Fruit fly (Drosophila melanogaster) whole organism, embryonic: Measurements from ENCODE around the gene Sclp.

Experiments used
- Abd-B ChIP-seq: fragments of 200-800 bp; sonication (Bioruptor generic); optimal IDR thresholded peaks from 2 replicates; lab custom pipeline; 2018; ENCODE audit warnings: missing biosample characterization, mild to moderate bottlenecking, missing genetic modification characterization, moderate library complexity
- Atf6 ChIP-seq: fragments of 200-800 bp; sonication (Bioruptor generic); IDR thresholded peaks from 2 replicates; pipeline ENCODE4 v1.3.6; 2022; ENCODE audit warnings: missing biosample characterization, missing genetic modification characterization
- Bteb2 ChIP-seq: fragments of 200-800 bp; sonication (Bioruptor generic); optimal IDR thresholded peaks from 2 replicates; lab custom pipeline; 2016; ENCODE audit warnings: missing biosample characterization, missing genetic modification characterization
- CG10654 ChIP-seq: fragments of 200-800 bp; sonication (Bioruptor generic); optimal IDR thresholded peaks from 2 replicates; lab custom pipeline; 2016; ENCODE audit warnings: missing biosample characterization, missing genetic modification characterization
- CG12769 ChIP-seq: fragments of 200-800 bp; sonication (Bioruptor generic); optimal IDR thresholded peaks from 2 replicates; lab custom pipeline; 2019; ENCODE audit warnings: missing biosample characterization, mild to moderate bottlenecking, missing genetic modification characterization, moderate library complexity
- CG17186 ChIP-seq: fragments of 200-800 bp; sonication (Bioruptor generic); optimal IDR thresholded peaks from 3 replicates; lab custom pipeline; 2017; ENCODE audit warnings: missing biosample characterization, missing genetic modification reagents, missing genetic modification characterization
- CG17328 ChIP-seq: fragments of 200-800 bp; sonication (Bioruptor generic); IDR thresholded peaks from 2 replicates; pipeline ENCODE4 v1.3.6; 2022; ENCODE audit warnings: missing biosample characterization, missing genetic modification characterization
- CG18764 ChIP-seq: fragments of 200-800 bp; sonication (Bioruptor generic); optimal IDR thresholded peaks from 3 replicates; lab custom pipeline; 2016; ENCODE audit warnings: missing biosample characterization, missing genetic modification characterization
- CG2129 ChIP-seq: fragments of 200-800 bp; sonication (Bioruptor generic); IDR thresholded peaks from 2 replicates; pipeline ENCODE4 v1.3.6; 2022; ENCODE audit warnings: missing biosample characterization, missing genetic modification characterization; ENCODE audit not compliant: partially characterized antibody
- CG2199 ChIP-seq: fragments of 200-800 bp; sonication (Bioruptor generic); IDR thresholded peaks from 3 replicates; pipeline ENCODE4 v1.3.6; 2022; ENCODE audit warnings: missing biosample characterization, missing genetic modification characterization
- CG30431 ChIP-seq: fragments of 200-800 bp; sonication (Bioruptor generic); optimal IDR thresholded peaks from 2 replicates; lab custom pipeline; 2017; ENCODE audit warnings: missing biosample characterization, missing genetic modification characterization
- CG4617 ChIP-seq: fragments of 200-800 bp; sonication (Bioruptor generic); optimal IDR thresholded peaks from 3 replicates; lab custom pipeline; 2016; ENCODE audit warnings: missing biosample characterization, missing genetic modification characterization, borderline replicate concordance
- CG4730 ChIP-seq: fragments of 200-800 bp; sonication (Bioruptor generic); IDR thresholded peaks from 2 replicates; pipeline ENCODE4 v1.3.6; 2022; ENCODE audit warnings: missing biosample characterization, missing genetic modification characterization
- CG4820 ChIP-seq: fragments of 200-800 bp; sonication (Bioruptor generic); optimal IDR thresholded peaks from 3 replicates; lab custom pipeline; 2016; ENCODE audit warnings: missing biosample characterization, missing genetic modification characterization
- CG6654 ChIP-seq: fragments of 200-800 bp; sonication (Bioruptor generic); optimal IDR thresholded peaks from 2 replicates; lab custom pipeline; 2017; ENCODE audit warnings: missing biosample characterization, mild to moderate bottlenecking, missing genetic modification characterization
- CG7987 ChIP-seq: fragments of 200-800 bp; sonication (Bioruptor generic); optimal IDR thresholded peaks from 2 replicates; lab custom pipeline; 2018; ENCODE audit warnings: missing biosample characterization, mild to moderate bottlenecking, missing genetic modification characterization, moderate library complexity
- CG8089 ChIP-seq: fragments of 200-800 bp; sonication (Bioruptor generic); optimal IDR thresholded peaks from 3 replicates; lab custom pipeline; 2016; ENCODE audit warnings: missing biosample characterization, missing genetic modification characterization
- CG8388 ChIP-seq: fragments of 200-800 bp; sonication (Bioruptor generic); optimal IDR thresholded peaks from 2 replicates; lab custom pipeline; 2019; ENCODE audit warnings: missing biosample characterization, mild to moderate bottlenecking, missing genetic modification characterization, moderate library complexity
- CG9215 ChIP-seq: fragments of 200-800 bp; sonication (Bioruptor generic); IDR thresholded peaks from 2 replicates; pipeline ENCODE4 v1.3.6; 2022; ENCODE audit warnings: missing biosample characterization, missing genetic modification characterization
- CG9437 ChIP-seq: fragments of 200-800 bp; sonication (Bioruptor generic); optimal IDR thresholded peaks from 2 replicates; lab custom pipeline; 2018; ENCODE audit warnings: missing biosample characterization, mild to moderate bottlenecking, missing genetic modification characterization
- Doc2 ChIP-seq: fragments of 200-800 bp; sonication (Bioruptor generic); IDR thresholded peaks from 2 replicates; pipeline ENCODE4 v1.3.6; 2022; ENCODE audit warnings: missing biosample characterization, missing genetic modification characterization
- Dref ChIP-seq: fragments of 200-800 bp; sonication (Bioruptor generic); IDR thresholded peaks from 2 replicates; pipeline ENCODE4 v1.3.6; 2022; ENCODE audit warnings: missing biosample characterization, missing genetic modification characterization
- ERR ChIP-seq: fragments of 200-800 bp; sonication (Bioruptor generic); optimal IDR thresholded peaks from 2 replicates; lab custom pipeline; 2016; ENCODE audit warnings: missing biosample characterization, missing genetic modification characterization
- Ets97D ChIP-seq: fragments of 200-800 bp; sonication (Bioruptor generic); optimal IDR thresholded peaks from 3 replicates; lab custom pipeline; 2016; ENCODE audit warnings: missing biosample characterization, missing genetic modification characterization
- Fer1 ChIP-seq: fragments of 200-800 bp; sonication (Bioruptor generic); optimal IDR thresholded peaks from 2 replicates; lab custom pipeline; 2017; ENCODE audit warnings: missing biosample characterization, mild to moderate bottlenecking, missing genetic modification characterization
- GATAe ChIP-seq: fragments of 200-800 bp; sonication (Bioruptor generic); conservative IDR thresholded peaks from 2 replicates; pipeline ENCODE4 v1.3.6; 2022; ENCODE audit warnings: missing biosample characterization, missing genetic modification characterization
- Kr ChIP-seq: fragments of 200-800 bp; sonication (Bioruptor generic); optimal IDR thresholded peaks from 2 replicates; lab custom pipeline; 2017; ENCODE audit warnings: missing biosample characterization, mild to moderate bottlenecking, missing genetic modification characterization
- Meics ChIP-seq: fragments of 200-800 bp; sonication (Bioruptor generic); optimal IDR thresholded peaks from 2 replicates; lab custom pipeline; 2017; ENCODE audit warnings: missing biosample characterization, mild to moderate bottlenecking, missing genetic modification characterization
- NK7.1 ChIP-seq: fragments of 200-800 bp; sonication (Bioruptor generic); optimal IDR thresholded peaks from 3 replicates; lab custom pipeline; 2016; ENCODE audit warnings: missing biosample characterization, missing genetic modification characterization
- Pdp1 ChIP-seq, 2 experiments: fragments of 200-800 bp; sonication (Bioruptor generic); optimal IDR thresholded peaks; 3 replicates each; lab custom pipeline; 2016; ENCODE audit warnings: missing biosample characterization in 2 of 2, missing genetic modification characterization in 2 of 2, mild to moderate bottlenecking in 1 of 2, moderate library complexity in 1 of 2
- Rfx ChIP-seq: fragments of 200-800 bp; sonication (Bioruptor generic); IDR thresholded peaks from 2 replicates; pipeline ENCODE4 v1.3.6; 2022; ENCODE audit warnings: missing biosample characterization, missing genetic modification characterization
- Six4 ChIP-seq: fragments of 200-800 bp; sonication (Bioruptor generic); optimal IDR thresholded peaks from 2 replicates; lab custom pipeline; 2016; ENCODE audit warnings: missing biosample characterization, missing genetic modification characterization
- Spps ChIP-seq: fragments of 200-800 bp; sonication (Bioruptor generic); optimal IDR thresholded peaks from 2 replicates; lab custom pipeline; 2018; ENCODE audit warnings: missing biosample characterization, mild to moderate bottlenecking, missing genetic modification characterization
- amos ChIP-seq: fragments of 200-800 bp; sonication (Bioruptor generic); IDR thresholded peaks from 2 replicates; pipeline ENCODE4 v1.3.6; 2022; ENCODE audit warnings: missing biosample characterization, missing genetic modification characterization; ENCODE audit not compliant: partially characterized antibody
- br ChIP-seq: fragments of >200 bp; optimal IDR thresholded peaks from 2 replicates; lab custom pipeline; 2017
- fd64A ChIP-seq: fragments of 200-800 bp; sonication (Bioruptor generic); optimal IDR thresholded peaks from 3 replicates; lab custom pipeline; 2018; ENCODE audit warnings: missing biosample characterization, mild to moderate bottlenecking, missing genetic modification characterization
- ftz-f1 ChIP-seq: fragments of 200-800 bp; sonication (Bioruptor generic); optimal IDR thresholded peaks from 2 replicates; lab custom pipeline; 2016; ENCODE audit warnings: missing biosample characterization, missing genetic modification characterization
- gce ChIP-seq: fragments of 200-800 bp; sonication (Bioruptor generic); IDR thresholded peaks from 3 replicates; pipeline ENCODE4 v1.3.6; 2022; ENCODE audit warnings: missing biosample characterization, missing genetic modification characterization
- grau ChIP-seq: fragments of 200-800 bp; optimal IDR thresholded peaks from 3 replicates; lab custom pipeline; 2019; ENCODE audit warnings: missing biosample characterization, mild to moderate bottlenecking, missing genetic modification characterization, moderate library complexity
- ind ChIP-seq: fragments of 200-800 bp; sonication (Bioruptor generic); optimal IDR thresholded peaks from 3 replicates; lab custom pipeline; 2016; ENCODE audit warnings: missing biosample characterization, missing genetic modification characterization
- maf-S ChIP-seq: fragments of 200-800 bp; sonication (Bioruptor generic); optimal IDR thresholded peaks from 2 replicates; lab custom pipeline; 2016; ENCODE audit warnings: missing biosample characterization, missing genetic modification characterization
- nerfin-2 ChIP-seq: fragments of 200-800 bp; sonication (Bioruptor generic); IDR thresholded peaks from 2 replicates; pipeline ENCODE4 v1.3.6; 2022; ENCODE audit warnings: missing biosample characterization, missing genetic modification characterization; ENCODE audit not compliant: partially characterized antibody
- onecut ChIP-seq: fragments of 200-800 bp; sonication (Bioruptor generic); IDR thresholded peaks from 2 replicates; pipeline ENCODE4 v1.3.6; 2022; ENCODE audit warnings: missing biosample characterization, missing genetic modification characterization
- pnt ChIP-seq: fragments of 200-800 bp; sonication (Bioruptor generic); optimal IDR thresholded peaks from 3 replicates; lab custom pipeline; 2016; ENCODE audit warnings: missing biosample characterization, missing genetic modification characterization
- scrt ChIP-seq: fragments of 200-800 bp; sonication (Bioruptor generic); optimal IDR thresholded peaks from 2 replicates; lab custom pipeline; 2018; ENCODE audit warnings: missing biosample characterization, mild to moderate bottlenecking, missing genetic modification characterization, moderate library complexity
- stc ChIP-seq: fragments of 200-800 bp; sonication (Bioruptor generic); IDR thresholded peaks from 2 replicates; pipeline ENCODE4 v1.3.6; 2022; ENCODE audit warnings: missing biosample characterization, missing genetic modification characterization
- tgo ChIP-seq: fragments of 200-800 bp; sonication (Bioruptor generic); IDR thresholded peaks from 3 replicates; pipeline ENCODE4 v1.3.6; 2022; ENCODE audit warnings: missing biosample characterization, missing genetic modification characterization
- tll ChIP-seq, 2 experiments: fragments of 200-800 bp in 1 of 2; fragments of >200 bp in 1 of 2; sonication (Bioruptor generic) in 1 of 2; optimal IDR thresholded peaks; 2 replicates each; lab custom pipeline; 2017 to 2019; ENCODE audit warnings: missing biosample characterization in 2 of 2, missing genetic modification characterization in 2 of 2, mild to moderate bottlenecking in 1 of 2, moderate library complexity in 1 of 2
- vfl ChIP-seq: fragments of 200-800 bp; sonication (Bioruptor generic); optimal IDR thresholded peaks from 2 replicates; lab custom pipeline; 2016; ENCODE audit warnings: missing biosample characterization, missing genetic modification characterization
- vnd ChIP-seq: fragments of 200-800 bp; sonication (Bioruptor generic); IDR thresholded peaks from 3 replicates; pipeline ENCODE4 v1.3.6; 2022; ENCODE audit warnings: missing biosample characterization, missing genetic modification characterization; ENCODE audit not compliant: partially characterized antibody
- z ChIP-seq: fragments of 200-800 bp; sonication (Bioruptor generic); IDR thresholded peaks from 3 replicates; pipeline ENCODE4 v1.3.6; 2022; ENCODE audit warnings: missing biosample characterization, missing genetic modification characterization

Sclp gene

dm6 chrX:11920959-11921358 is 3.5 kb downstream of the Sclp start (continued):
- peak; percentile 92 for TF ChIP-seq Fer1 (GFP tag; lab: Kevin White, UChicago)
- peak; percentile 63 for TF ChIP-seq pnt (GFP tag; lab: Kevin White, UChicago)
- no peak for TF ChIP-seq ftz-f1
- TF ChIP-seq Doc2 (GFP tag; lab: Robert Waterston, UW): no peak; the same call in 1 of the 2 replicates
- TF ChIP-seq stc (GFP tag; lab: Robert Waterston, UW): peak; percentile 86
- TF ChIP-seq GATAe (GFP tag; lab: Robert Waterston, UW): peak; percentile 64; the same call in 1 of the 2 replicates
- peak; percentile 81 for TF ChIP-seq Six4 (GFP tag; lab: Kevin White, UChicago)
- TF ChIP-seq tll (GFP tag; optimal IDR thresholded peaks at IDR 0.05; lab: Kevin White, UChicago): no peak
- no peak for TF ChIP-seq CG2129 (GFP tag; lab: Robert Waterston, UW)
- TF ChIP-seq CG9437 (GFP tag; lab: Kevin White, UChicago): peak; percentile 85
- peak; percentile 93 for TF ChIP-seq grau (tag; lab: Kevin White, UChicago)
- TF ChIP-seq Spps (tag; lab: Kevin White, UChicago): peak; percentile 84
- peak; percentile 49 for TF ChIP-seq CG30431
- peak; percentile 68 to 77 for TF ChIP-seq Pdp1 (GFP tag; optimal IDR thresholded peaks at IDR 0.05; lab: Kevin White, UChicago)
- TF ChIP-seq ind: peak; percentile 82
- peak; percentile 74; the same call in 2 of the 3 replicates for TF ChIP-seq gce (GFP tag; lab: Robert Waterston, UW)
- TF ChIP-seq CG4820 (GFP tag; lab: Kevin White, UChicago): peak; percentile 76
- peak; percentile 56 for TF ChIP-seq ERR (GFP tag; lab: Kevin White, UChicago)
- peak; percentile 87 for TF ChIP-seq scrt (GFP tag; lab: Kevin White, UChicago)
- TF ChIP-seq Atf6 (GFP tag; lab: Robert Waterston, UW): peak; percentile 92
- TF ChIP-seq onecut (GFP tag; lab: Robert Waterston, UW): peak; percentile 77
- peak; percentile 26 for TF ChIP-seq Ets97D (GFP tag; lab: Kevin White, UChicago)
- no peak for TF ChIP-seq br (lab: Kevin White, UChicago)
- peak; percentile 88 for TF ChIP-seq Meics
- TF ChIP-seq NK7.1 (GFP tag; lab: Kevin White, UChicago): peak; percentile 60
- TF ChIP-seq z (GFP tag; lab: Robert Waterston, UW): 0 out of 3 replicates have a peak, but pooled peaks have one; percentile 18
- TF ChIP-seq CG8388: peak; percentile 90
- TF ChIP-seq vfl: peak; percentile 12
- no peak for TF ChIP-seq nerfin-2 (GFP tag; lab: Robert Waterston, UW)
- TF ChIP-seq CG8089 (GFP tag; lab: Kevin White, UChicago): peak; percentile 42
- TF ChIP-seq Rfx (GFP tag; lab: Robert Waterston, UW): peak; percentile 89
- TF ChIP-seq fd64A (GFP tag; lab: Kevin White, UChicago): peak; percentile 71
- peak; percentile 61 for TF ChIP-seq Bteb2 (GFP tag; lab: Kevin White, UChicago)
- TF ChIP-seq Dref: no peak
- TF ChIP-seq CG9215 (GFP tag; lab: Robert Waterston, UW): peak; percentile 86
- TF ChIP-seq Kr (GFP tag; lab: Kevin White, UChicago): no peak
- TF ChIP-seq CG4617: peak; percentile 46
- peak; percentile 82 for TF ChIP-seq CG17328 (GFP tag; lab: Robert Waterston, UW)
- no peak for TF ChIP-seq vnd
- TF ChIP-seq CG2199 (GFP tag; lab: Robert Waterston, UW): 0 out of 3 replicates have a peak, but pooled peaks have one; percentile 42
- peak; percentile 66 for TF ChIP-seq CG7987
- peak; percentile 63 for TF ChIP-seq CG6654 (GFP tag; lab: Kevin White, UChicago)
- TF ChIP-seq CG17186 (GFP tag; lab: Kevin White, UChicago): peak; percentile 28
- TF ChIP-seq CG12769: peak; percentile 82
- peak; percentile 84 for TF ChIP-seq CG4730 (GFP tag; lab: Robert Waterston, UW)
- no peak for TF ChIP-seq amos (GFP tag; lab: Robert Waterston, UW)
- TF ChIP-seq Abd-B (GFP tag; lab: Kevin White, UChicago): peak; percentile 90
- peak; percentile 58 for TF ChIP-seq maf-S (GFP tag; lab: Kevin White, UChicago)
- TF ChIP-seq CG18764 (GFP tag; lab: Kevin White, UChicago): peak; percentile 74
- peak; percentile 91 for TF ChIP-seq tgo (GFP tag; lab: Robert Waterston, UW)
- peak; percentile 79 for TF ChIP-seq CG10654 (GFP tag; lab: Kevin White, UChicago)
